Worm (Caenorhabditis elegans): Measurements from ENCODE around the gene Y41E3.22.

Y41E3.22 gene

ce11 chrIV:14950468-14950867 is at the start of gene Y41E3.22:
Gene Y41E3.22, plus strand, starts transcription at chrIV:14950710.
- no peak for TF ChIP-seq sptf-1 (tag; optimal IDR thresholded peaks at IDR 0.05)
- TF ChIP-seq zag-1 (tag; optimal IDR thresholded peaks at IDR 0.05) = no peak
- no peak for TF ChIP-seq nhr-11 (tag; optimal IDR thresholded peaks at IDR 0.05)
- TF ChIP-seq nhr-90 (tag; optimal IDR thresholded peaks at IDR 0.05; ENCODE audit: poor library complexity) = no peak
- TF ChIP-seq Y116A8C.19 (tag; optimal IDR thresholded peaks at IDR 0.05; ENCODE audit: borderline replicate concordance) = no peak
- no peak for TF ChIP-seq C34B4.2 (tag; optimal IDR thresholded peaks at IDR 0.05)
- TF ChIP-seq nhr-20 (tag; optimal IDR thresholded peaks at IDR 0.05) = no peak
- TF ChIP-seq lir-3 (tag; optimal IDR thresholded peaks at IDR 0.05; ENCODE audit: poor library complexity) = no peak
- no peak for TF ChIP-seq nhr-47 (tag; optimal IDR thresholded peaks at IDR 0.05)

ce11 chrIV:14903188-14903587 is 47.3 kb upstream of the Y41E3.22 start:
- TF ChIP-seq nhr-85 (tag) (peak; percentile 63), hlh-17 (GFP tag; optimal IDR thresholded peaks at IDR 0.05; ENCODE audit: borderline replicate concordance) (peak; percentile 6), efl-1 (optimal IDR thresholded peaks at IDR 0.05) (no peak), efl-1 (GFP tag; optimal IDR thresholded peaks at IDR 0.05 in 1 of 2) (peak in 1 of 2 experiments; percentile 83), zag-1 (tag; optimal IDR thresholded peaks at IDR 0.05) (no peak), isw-1 (GFP tag; IDR thresholded peaks at IDR 0.05) (no peak)

ce11 chrIV:14909589-14909988 is 40.9 kb upstream of the Y41E3.22 start, which contains the start of gene pnc-2:
Gene pnc-2, minus strand, starts transcription at chrIV:14909689.
- TF ChIP-seq lir-3 (tag; optimal IDR thresholded peaks at IDR 0.05; ENCODE audit: poor library complexity) = no peak
- no peak for TF ChIP-seq lin-39 (tag; optimal IDR thresholded peaks at IDR 0.05)
- no peak for TF ChIP-seq F16B12.6 (tag; optimal IDR thresholded peaks at IDR 0.05)
- TF ChIP-seq unc-86 (tag; optimal IDR thresholded peaks at IDR 0.05) = no peak
- TF ChIP-seq ets-5 (GFP tag; IDR thresholded peaks at IDR 0.05) = no peak
- TF ChIP-seq fkh-8 (tag; optimal IDR thresholded peaks at IDR 0.05) = peak; percentile 19
- no peak for TF ChIP-seq lin-15B (tag; optimal IDR thresholded peaks at IDR 0.05)

ce11 chrIV:14919310-14919709 is 31.2 kb upstream of the Y41E3.22 start, which contains the start of gene ccch-5:
Gene ccch-5, plus strand, starts transcription at chrIV:14919610.
- TF ChIP-seq nhr-19 (GFP tag; conservative IDR thresholded peaks at IDR 0.05) (no peak), lin-14 (GFP tag; optimal IDR thresholded peaks at IDR 0.05) (no peak), lin-13 (GFP tag; optimal IDR thresholded peaks at IDR 0.05) (no peak), lin-15B (tag; optimal IDR thresholded peaks at IDR 0.05) (no peak), nhr-84 (tag; optimal IDR thresholded peaks at IDR 0.05) (no peak), unc-86 (tag; optimal IDR thresholded peaks at IDR 0.05) (no peak), ceh-82 (tag; optimal IDR thresholded peaks at IDR 0.05) (no peak), aha-1 (tag; optimal IDR thresholded peaks at IDR 0.05) (no peak), F16B12.6 (tag; optimal IDR thresholded peaks at IDR 0.05) (no peak), nhr-12 (tag; optimal IDR thresholded peaks at IDR 0.05) (no peak), elt-2 (tag; optimal IDR thresholded peaks at IDR 0.05) (no peak), pqm-1 (tag; optimal IDR thresholded peaks at IDR 0.05) (no peak), nhr-85 (tag) (no peak), unc-130 (tag; optimal IDR thresholded peaks at IDR 0.05) (no peak), sox-4 (tag; optimal IDR thresholded peaks at IDR 0.05) (no peak), ceh-63 (GFP tag; optimal IDR thresholded peaks at IDR 0.05) (no peak), ceh-90 (tag; optimal IDR thresholded peaks at IDR 0.05) (no peak), aly-2 (tag; optimal IDR thresholded peaks at IDR 0.05) (no peak)

- TF ChIP-seq elt-2 (tag; optimal IDR thresholded peaks at IDR 0.05) (no peak), C04F5.9 (tag; optimal IDR thresholded peaks at IDR 0.05) (no peak), fos-1 (tag; optimal IDR thresholded peaks at IDR 0.05) (no peak), ztf-4 (tag; optimal IDR thresholded peaks at IDR 0.05) (no peak), aha-1 (tag; optimal IDR thresholded peaks at IDR 0.05) (no peak), ets-5 (GFP tag; IDR thresholded peaks at IDR 0.05) (no peak), ama-1 (optimal IDR thresholded peaks at IDR 0.05) (no peak), grh-1 (GFP tag; IDR thresholded peaks at IDR 0.05) (no peak), sox-4 (tag; optimal IDR thresholded peaks at IDR 0.05) (no peak), alr-1 (tag; optimal IDR thresholded peaks at IDR 0.05; ENCODE audit: borderline replicate concordance) (no peak)
These were observed 21.1 kb upstream of the Y41E3.22 start, which contains the start of gene Y57G11C.28 for ce11 chrIV:14929421-14929820. Gene Y57G11C.28, plus strand, starts transcription at chrIV:14929721.
